Fruit fly (Drosophila melanogaster): ENCODE measurements around the gene Brd.

Gene Brd

DNA sequence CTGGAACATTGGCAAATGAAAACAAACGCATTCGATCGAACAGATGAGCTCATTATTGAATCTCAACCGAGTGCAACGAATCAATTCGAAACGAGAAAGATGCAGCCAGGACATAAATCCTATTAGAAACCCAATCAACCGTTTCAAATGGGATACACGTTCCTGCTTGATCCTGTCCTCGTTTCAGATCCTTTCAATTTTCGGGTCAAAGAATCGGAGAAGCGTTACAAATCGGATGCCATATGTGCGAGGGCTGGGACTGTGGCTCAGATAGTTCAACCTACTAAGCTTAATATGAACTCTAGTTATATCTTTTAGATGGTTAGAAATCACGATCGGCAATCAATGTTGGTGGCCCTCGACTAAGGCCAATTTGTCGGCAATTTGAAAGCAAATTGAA, 22.5 kb upstream of the Brd start:
- TF ChIP-seq Med (GFP tag) (no peak), gsb-n (tag; optimal IDR thresholded peaks at IDR 0.05) (peak; percentile 76), Elba2 (GFP tag; optimal IDR thresholded peaks at IDR 0.05) (peak; percentile 1), insv (GFP tag; optimal IDR thresholded peaks at IDR 0.05) (peak in 1 of 2 experiments; percentile 81), twi (tag; optimal IDR thresholded peaks at IDR 0.05) (peak; percentile 74), Sin3A (optimal IDR thresholded peaks at IDR 0.05) (no peak)

DNA sequence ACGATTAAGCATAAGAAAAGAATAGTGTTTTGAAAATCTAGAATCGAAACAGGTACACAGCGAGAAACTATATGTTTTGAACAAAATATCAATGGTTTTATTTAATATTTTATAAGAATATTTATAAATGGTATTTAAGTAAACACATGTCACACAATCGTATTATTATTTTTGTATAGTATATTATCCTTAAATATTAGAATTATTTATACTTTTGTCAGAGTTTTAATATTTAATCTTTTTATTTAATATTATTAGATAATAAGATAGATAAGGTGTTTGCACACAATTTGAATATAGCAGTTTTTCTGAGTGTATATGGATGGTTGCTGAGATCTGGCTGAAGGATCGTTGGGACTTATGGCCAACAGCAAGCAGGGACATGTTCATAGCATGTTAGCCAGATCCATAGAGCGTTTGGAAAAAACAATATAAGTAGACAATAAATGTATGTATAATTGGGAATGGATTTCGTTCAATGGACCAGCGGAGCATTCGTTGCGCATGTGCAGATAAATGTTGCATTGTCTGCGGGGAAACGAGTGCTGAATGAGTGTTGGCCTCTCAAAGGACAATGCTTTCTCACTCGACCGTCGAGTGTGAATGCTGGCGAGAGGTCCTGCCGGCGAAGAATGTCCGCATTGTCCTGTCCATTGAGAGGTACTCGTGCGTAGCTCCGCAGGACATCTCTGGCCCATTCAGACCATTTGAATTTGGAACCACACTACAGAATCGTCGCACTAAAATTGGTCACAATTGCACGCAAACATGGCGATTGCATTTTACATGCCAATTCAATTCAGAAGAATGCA, 19.4 kb upstream of the Brd start:
- TF ChIP-seq z (GFP tag; IDR thresholded peaks at IDR 0.05) (0 out of 3 replicates have a peak, but pooled peaks have one; percentile 38), CG33213 (GFP tag; optimal IDR thresholded peaks at IDR 0.05) (no peak), CG18262 (tag; optimal IDR thresholded peaks at IDR 0.05) (peak; percentile 54), CG9437 (GFP tag; optimal IDR thresholded peaks at IDR 0.05) (no peak), E2f1 (GFP tag; IDR thresholded peaks at IDR 0.05) (no peak), CG13296 (GFP tag; optimal IDR thresholded peaks at IDR 0.05) (no peak), CG14710 (tag; optimal IDR thresholded peaks at IDR 0.05) (peak; percentile 19), CG8290 (GFP tag; optimal IDR thresholded peaks at IDR 0.05) (no peak), CG8290 (tag; optimal IDR thresholded peaks at IDR 0.05) (no peak), ato (GFP tag; IDR thresholded peaks at IDR 0.05; ENCODE audit: partially characterized antibody) (no peak), CG7271 (tag; optimal IDR thresholded peaks at IDR 0.05) (peak; percentile 9), CG31441 (GFP tag; IDR thresholded peaks at IDR 0.05) (0 out of 2 replicates have a peak, but pooled peaks have one; percentile 17), eyg (GFP tag; optimal IDR thresholded peaks at IDR 0.05) (no peak), inv (GFP tag; IDR thresholded peaks at IDR 0.05; ENCODE audit: partially characterized antibody) (no peak), gem (tag; optimal IDR thresholded peaks at IDR 0.05) (peak; percentile 27), CG10209 (GFP tag; optimal IDR thresholded peaks at IDR 0.05) (no peak), CG10979 (tag; optimal IDR thresholded peaks at IDR 0.05) (peak; percentile 37), ssp (GFP tag; IDR thresholded peaks at IDR 0.05) (no peak), lab (GFP tag; optimal IDR thresholded peaks at IDR 0.05) (no peak), row (GFP tag; IDR thresholded peaks at IDR 0.05) (no peak), CG17829 (tag; optimal IDR thresholded peaks at IDR 0.05) (peak; percentile 39), zen (tag; optimal IDR thresholded peaks at IDR 0.05) (peak; percentile 8), CG14441 (GFP tag; IDR thresholded peaks at IDR 0.05) (no peak), Deaf1 (tag; optimal IDR thresholded peaks at IDR 0.05) (no peak), CG8924 (tag; optimal IDR thresholded peaks at IDR 0.05) (peak; percentile 38), Sin3A (optimal IDR thresholded peaks at IDR 0.05) (no peak), ash1 (GFP tag; optimal IDR thresholded peaks at IDR 0.05) (no peak), h (optimal IDR thresholded peaks at IDR 0.05) (no peak), ind (GFP tag; optimal IDR thresholded peaks at IDR 0.05) (no peak), phol (tag; optimal IDR thresholded peaks at IDR 0.05) (peak; percentile 12), MBD-R2 (GFP tag; IDR thresholded peaks at IDR 0.05) (no peak), Ets65A (GFP tag) (no peak), CG10267 (tag; optimal IDR thresholded peaks at IDR 0.05) (peak; percentile 23), prd (optimal IDR thresholded peaks at IDR 0.05) (no peak), prd (GFP tag; IDR thresholded peaks at IDR 0.05) (peak; percentile 37; the same call in 2 of the 3 replicates), CG2712 (tag; optimal IDR thresholded peaks at IDR 0.05) (peak; percentile 53), twi (tag; optimal IDR thresholded peaks at IDR 0.05) (peak; percentile 97), CG15479 (GFP tag; optimal IDR thresholded peaks at IDR 0.05) (peak; percentile 59), Blimp-1 (GFP tag; optimal IDR thresholded peaks at IDR 0.05) (no peak), TFAM (GFP tag; optimal IDR thresholded peaks at IDR 0.05) (no peak), ewg (GFP tag; optimal IDR thresholded peaks at IDR 0.05) (peak; percentile 11), CG9727 (GFP tag; optimal IDR thresholded peaks at IDR 0.05) (peak; percentile 24), lola (GFP tag; optimal IDR thresholded peaks at IDR 0.05) (peak in 1 of 3 experiments; percentile 51), CG4730 (GFP tag; IDR thresholded peaks at IDR 0.05) (no peak)
